Fruit fly (Drosophila melanogaster): Measurements from ENCODE around the gene rdog.

Gene rdog

DNA sequence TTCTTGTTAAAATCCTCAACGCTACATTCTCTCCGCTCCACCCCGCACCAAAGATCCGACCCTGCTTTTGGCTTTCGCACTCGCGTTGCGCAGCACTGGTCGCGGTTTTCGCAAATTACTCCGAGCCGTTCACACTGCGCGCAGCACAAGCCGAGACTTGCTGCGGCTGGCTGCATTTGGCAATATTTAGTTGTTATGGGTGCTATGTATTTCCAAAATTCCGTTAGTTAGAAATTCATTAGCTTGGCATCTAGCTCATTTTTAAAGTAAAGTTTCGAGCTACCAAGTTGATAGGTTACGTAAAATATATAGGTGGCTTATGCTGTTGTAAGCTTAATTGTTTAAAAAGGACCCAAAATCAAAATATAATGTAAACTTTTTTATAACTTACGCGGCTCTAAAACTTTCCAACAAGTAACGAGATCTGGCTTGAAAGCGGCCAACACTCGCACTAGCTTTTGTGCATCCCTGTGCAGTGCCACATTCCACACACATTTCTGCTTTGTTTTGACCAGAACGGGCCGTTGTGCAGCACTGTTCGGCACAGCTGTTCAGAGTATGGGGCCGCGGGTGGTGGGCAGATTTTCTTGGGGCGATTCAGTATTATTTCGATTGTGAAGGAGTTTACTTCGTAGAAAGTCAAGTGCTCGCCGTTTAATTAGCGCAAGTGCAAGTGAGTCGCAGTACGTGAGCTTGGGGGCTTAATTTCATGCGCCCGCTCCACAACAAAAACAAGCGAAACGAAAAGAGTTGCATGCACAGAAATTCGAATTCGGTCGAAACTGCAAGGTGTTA lies 34.9 kb upstream of the rdog start, which contains the start of the genes yem and Ctl2:
Gene yem, minus strand, starts transcription at position 63 of the 795 bp plus-strand sequence.
Gene Ctl2, plus strand, starts transcription at position 554 of the 795 bp plus-strand sequence.
- TF ChIP-seq Mnt (GFP tag; optimal IDR thresholded peaks at IDR 0.05) (peak; percentile 84), CG11617 (GFP tag; optimal IDR thresholded peaks at IDR 0.05) (peak; percentile 76), toe (GFP tag; optimal IDR thresholded peaks at IDR 0.05) (peak; percentile 92), CG7045 (GFP tag; optimal IDR thresholded peaks at IDR 0.05) (peak; percentile 71), tj (GFP tag; optimal IDR thresholded peaks at IDR 0.05) (peak; percentile 95), CG1620 (GFP tag; optimal IDR thresholded peaks at IDR 0.05) (peak; percentile 76), pad (GFP tag; optimal IDR thresholded peaks at IDR 0.05) (peak; percentile 66), Clk (GFP tag; optimal IDR thresholded peaks at IDR 0.05) (peak; percentile 88), cnc (optimal IDR thresholded peaks at IDR 0.05) (no peak), cic (GFP tag; optimal IDR thresholded peaks at IDR 0.05) (peak; percentile 65), Hr96 (GFP tag; optimal IDR thresholded peaks at IDR 0.05) (peak; percentile 87), CG7101 (tag; optimal IDR thresholded peaks at IDR 0.05) (peak; percentile 70), CG12768 (GFP tag; optimal IDR thresholded peaks at IDR 0.05) (peak; percentile 59), Crg-1 (GFP tag; optimal IDR thresholded peaks at IDR 0.05) (peak; percentile 75), ovo (GFP tag; optimal IDR thresholded peaks at IDR 0.05) (peak; percentile 68), bab1 (GFP tag; optimal IDR thresholded peaks at IDR 0.05) (peak; percentile 77), kay (GFP tag; ENCODE audit: borderline replicate concordance) (no peak), CG14711 (tag; optimal IDR thresholded peaks at IDR 0.05) (peak; percentile 30), CG5204 (GFP tag; optimal IDR thresholded peaks at IDR 0.05) (no peak), CG33017 (tag; optimal IDR thresholded peaks at IDR 0.05) (peak; percentile 45)

- no peak for TF ChIP-seq cic (GFP tag; optimal IDR thresholded peaks at IDR 0.05)
- no peak for TF ChIP-seq CG1620 (GFP tag; optimal IDR thresholded peaks at IDR 0.05)
- TF ChIP-seq CG14711 (tag; optimal IDR thresholded peaks at IDR 0.05): peak; percentile 72
- TF ChIP-seq pad (GFP tag; optimal IDR thresholded peaks at IDR 0.05): peak; percentile 88
- peak; percentile 4 for TF ChIP-seq CG11617 (GFP tag; optimal IDR thresholded peaks at IDR 0.05)
- TF ChIP-seq Mnt (GFP tag; optimal IDR thresholded peaks at IDR 0.05): peak; percentile 18
- peak; percentile 23 for TF ChIP-seq Crg-1 (GFP tag; optimal IDR thresholded peaks at IDR 0.05)
- no peak for TF ChIP-seq kay (GFP tag; ENCODE audit: borderline replicate concordance)
- peak; percentile 74 for TF ChIP-seq CG33017 (tag; optimal IDR thresholded peaks at IDR 0.05)
- TF ChIP-seq CG7101 (tag; optimal IDR thresholded peaks at IDR 0.05): peak; percentile 81
- peak; percentile 65 for TF ChIP-seq bab1 (GFP tag; optimal IDR thresholded peaks at IDR 0.05)
- TF ChIP-seq CG7045 (GFP tag; optimal IDR thresholded peaks at IDR 0.05): peak; percentile 16
Measured at dm6 chr3R:29124128-29124527, 33.8 kb upstream of the rdog start.

- TF ChIP-seq Mnt (GFP tag; optimal IDR thresholded peaks at IDR 0.05) (peak; percentile 10), Crg-1 (GFP tag; optimal IDR thresholded peaks at IDR 0.05) (no peak), tj (GFP tag; optimal IDR thresholded peaks at IDR 0.05) (no peak), CG14711 (tag; optimal IDR thresholded peaks at IDR 0.05) (peak; percentile 89), kay (GFP tag; ENCODE audit: borderline replicate concordance) (no peak), CG33017 (tag; optimal IDR thresholded peaks at IDR 0.05) (peak; percentile 5), cic (GFP tag; optimal IDR thresholded peaks at IDR 0.05) (no peak), CG1620 (GFP tag; optimal IDR thresholded peaks at IDR 0.05) (no peak), CG11617 (GFP tag; optimal IDR thresholded peaks at IDR 0.05) (no peak), cnc (optimal IDR thresholded peaks at IDR 0.05) (no peak), CG7101 (tag; optimal IDR thresholded peaks at IDR 0.05) (peak; percentile 30), bab1 (GFP tag; optimal IDR thresholded peaks at IDR 0.05) (peak; percentile 37), CG7045 (GFP tag; optimal IDR thresholded peaks at IDR 0.05) (no peak), pad (GFP tag; optimal IDR thresholded peaks at IDR 0.05) (peak; percentile 24), CG5204 (GFP tag; optimal IDR thresholded peaks at IDR 0.05) (no peak), Clk (GFP tag; optimal IDR thresholded peaks at IDR 0.05) (no peak), Hr96 (GFP tag; optimal IDR thresholded peaks at IDR 0.05) (no peak), toe (GFP tag; optimal IDR thresholded peaks at IDR 0.05) (no peak), CG12768 (GFP tag; optimal IDR thresholded peaks at IDR 0.05) (peak; percentile 30)
Measured at dm6 chr3R:29130902-29131621, 26.9 kb upstream of the rdog start, which contains the start of the genes dgt6 and Vha100-1. Gene dgt6 (minus strand): TSS chr3R:29130972. Gene Vha100-1 (plus strand): TSS chr3R:29131193.

dm6 chr3R:29138407-29138806 lies 19.5 kb upstream of the rdog start, which contains the start of the genes Alg13 and superdeath:
Gene Alg13 (minus strand): TSS chr3R:29138573.
Gene superdeath (plus strand): TSS chr3R:29138662.
- TF ChIP-seq CG7045 (GFP tag; optimal IDR thresholded peaks at IDR 0.05): no peak
- TF ChIP-seq CG14711 (tag; optimal IDR thresholded peaks at IDR 0.05): no peak
- TF ChIP-seq ovo (GFP tag; optimal IDR thresholded peaks at IDR 0.05): peak; percentile 2
- peak; percentile 17 for TF ChIP-seq cic (GFP tag; optimal IDR thresholded peaks at IDR 0.05)
- TF ChIP-seq Crg-1 (GFP tag; optimal IDR thresholded peaks at IDR 0.05): peak; percentile 40
- no peak for TF ChIP-seq CG1620 (GFP tag; optimal IDR thresholded peaks at IDR 0.05)

DNA sequence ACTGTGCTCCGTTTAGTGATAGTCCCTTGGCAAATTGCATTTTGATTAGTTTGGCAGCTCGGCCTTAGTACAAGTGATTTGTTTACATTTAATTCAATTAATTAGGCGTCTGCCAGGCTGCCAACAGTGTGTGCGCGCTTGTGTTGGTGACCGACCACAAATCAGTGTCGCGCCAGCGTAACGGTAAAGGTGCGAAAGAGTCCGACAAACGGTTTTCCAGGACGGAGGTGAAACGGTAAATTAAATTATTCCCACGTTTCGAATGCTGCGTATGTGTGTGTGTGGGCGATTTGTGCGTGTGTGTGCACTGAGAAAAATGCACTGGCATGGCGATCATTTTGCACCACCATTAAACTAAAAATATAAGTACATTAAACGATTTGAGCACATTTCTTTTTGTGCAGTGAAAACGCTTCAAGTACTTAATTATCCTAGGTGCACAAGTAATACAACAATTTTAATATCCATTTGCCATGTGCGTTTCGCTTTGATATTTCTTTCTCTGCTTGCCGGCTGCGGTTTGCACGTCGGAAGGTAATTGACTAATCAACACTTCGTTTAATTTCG lies 18.9 kb upstream of the rdog start:
- TF ChIP-seq CG7101 (tag; optimal IDR thresholded peaks at IDR 0.05) (no peak), Hr96 (GFP tag; optimal IDR thresholded peaks at IDR 0.05) (no peak), ovo (GFP tag; optimal IDR thresholded peaks at IDR 0.05) (peak; percentile 96), cic (GFP tag; optimal IDR thresholded peaks at IDR 0.05) (no peak), pad (GFP tag; optimal IDR thresholded peaks at IDR 0.05) (peak; percentile 68), bab1 (GFP tag; optimal IDR thresholded peaks at IDR 0.05) (peak; percentile 29), cnc (optimal IDR thresholded peaks at IDR 0.05) (no peak), CG12768 (GFP tag; optimal IDR thresholded peaks at IDR 0.05) (peak; percentile 45), CG5204 (GFP tag; optimal IDR thresholded peaks at IDR 0.05) (no peak), Mnt (GFP tag; optimal IDR thresholded peaks at IDR 0.05) (no peak), CG1620 (GFP tag; optimal IDR thresholded peaks at IDR 0.05) (no peak), Crg-1 (GFP tag; optimal IDR thresholded peaks at IDR 0.05) (no peak), CG14711 (tag; optimal IDR thresholded peaks at IDR 0.05) (no peak), tj (GFP tag; optimal IDR thresholded peaks at IDR 0.05) (no peak), toe (GFP tag; optimal IDR thresholded peaks at IDR 0.05) (no peak), CG7045 (GFP tag; optimal IDR thresholded peaks at IDR 0.05) (no peak), CG11617 (GFP tag; optimal IDR thresholded peaks at IDR 0.05) (no peak), kay (GFP tag; ENCODE audit: borderline replicate concordance) (no peak), Clk (GFP tag; optimal IDR thresholded peaks at IDR 0.05) (no peak), CG33017 (tag; optimal IDR thresholded peaks at IDR 0.05) (no peak)
